Fruit fly (Drosophila melanogaster) whole organism, embryonic: ENCODE measurements around the gene Rbcn-3B.
A peak's percentile ranks its signal among the peaks of the same experiment; 100 is the strongest.

Experiments
- ATbp ChIP-seq: fragments of 200-800 bp; sonication (Bioruptor generic); optimal IDR thresholded peaks from 2 replicates; lab custom pipeline; 2017; ENCODE audit warnings: missing biosample characterization, mild to moderate bottlenecking, missing genetic modification characterization, missing genetic modification reagents
- Awh ChIP-seq: fragments of 200-800 bp; sonication (Bioruptor generic); IDR thresholded peaks from 2 replicates; pipeline ENCODE4, ENCODE4 v1.3.6; 2022; ENCODE audit warnings: missing biosample characterization, missing genetic modification characterization
- Bdp1 ChIP-seq: fragments of 200-800 bp; sonication (Bioruptor generic); optimal IDR thresholded peaks from 3 replicates; lab custom pipeline; 2016; ENCODE audit warnings: missing biosample characterization, missing genetic modification characterization
- CG10979 ChIP-seq: fragments of 200-800 bp; sonication (Bioruptor generic); optimal IDR thresholded peaks from 2 replicates; lab custom pipeline; 2018; ENCODE audit warnings: missing biosample characterization, mild to moderate bottlenecking, missing genetic modification characterization, moderate library complexity
- CG11085 ChIP-seq: fragments of 200-800 bp; sonication (Bioruptor generic); IDR thresholded peaks from 2 replicates; pipeline ENCODE4 v1.3.6; 2022; ENCODE audit warnings: missing biosample characterization, missing genetic modification characterization
- CG14965 ChIP-seq: fragments of 200-800 bp; sonication (Bioruptor generic); optimal IDR thresholded peaks from 2 replicates; lab custom pipeline; 2016; ENCODE audit warnings: missing biosample characterization, missing genetic modification characterization, borderline replicate concordance
- CG17186 ChIP-seq: fragments of 200-800 bp; sonication (Bioruptor generic); optimal IDR thresholded peaks from 3 replicates; lab custom pipeline; 2017; ENCODE audit warnings: missing biosample characterization, missing genetic modification reagents, missing genetic modification characterization
- CG17612 ChIP-seq: fragments of 200-800 bp; sonication (Bioruptor generic); IDR thresholded peaks from 2 replicates; pipeline ENCODE4 v1.3.6; 2022; ENCODE audit warnings: missing biosample characterization, missing genetic modification characterization
- CG1792 ChIP-seq: fragments of 200-800 bp; sonication (Bioruptor generic); optimal IDR thresholded peaks from 2 replicates; lab custom pipeline; 2016; ENCODE audit warnings: missing biosample characterization, missing genetic modification characterization
- CG30020 ChIP-seq: fragments of 200-800 bp; optimal IDR thresholded peaks from 2 replicates; lab custom pipeline; 2019; ENCODE audit warnings: missing biosample characterization, mild to moderate bottlenecking, missing genetic modification characterization, moderate library complexity
- CG4730 ChIP-seq: fragments of 200-800 bp; sonication (Bioruptor generic); IDR thresholded peaks from 2 replicates; pipeline ENCODE4 v1.3.6; 2022; ENCODE audit warnings: missing biosample characterization, missing genetic modification characterization
- CG4820 ChIP-seq: fragments of 200-800 bp; sonication (Bioruptor generic); optimal IDR thresholded peaks from 3 replicates; lab custom pipeline; 2016; ENCODE audit warnings: missing biosample characterization, missing genetic modification characterization
- CG7556 ChIP-seq: fragments of 200-800 bp; sonication (Bioruptor generic); optimal IDR thresholded peaks from 2 replicates; lab custom pipeline; 2017; ENCODE audit warnings: missing biosample characterization, mild to moderate bottlenecking, missing genetic modification characterization
- CrebB ChIP-seq: fragments of 200-800 bp; sonication (Bioruptor generic); optimal IDR thresholded peaks from 3 replicates; lab custom pipeline; 2018; ENCODE audit warnings: missing biosample characterization, mild to moderate bottlenecking, missing genetic modification characterization
- Dip3 ChIP-seq: fragments of 200-800 bp; sonication (Bioruptor generic); optimal IDR thresholded peaks from 3 replicates; lab custom pipeline; 2016; ENCODE audit warnings: missing biosample characterization, missing genetic modification characterization
- Fer3 ChIP-seq: fragments of 200-800 bp; sonication (Bioruptor generic); optimal IDR thresholded peaks from 2 replicates; lab custom pipeline; 2018; ENCODE audit warnings: missing biosample characterization, mild to moderate bottlenecking, missing genetic modification characterization, moderate library complexity
- HLH3B ChIP-seq: fragments of 200-800 bp; sonication (Bioruptor generic); IDR thresholded peaks from 2 replicates; pipeline ENCODE4 v1.3.6; 2022; ENCODE audit warnings: missing biosample characterization, missing genetic modification characterization
- HLH54F ChIP-seq: fragments of 200-800 bp; sonication (Bioruptor generic); optimal IDR thresholded peaks from 3 replicates; lab custom pipeline; 2016; ENCODE audit warnings: missing biosample characterization, missing genetic modification characterization
- HmgZ ChIP-seq: fragments of 200-800 bp; sonication (Bioruptor generic); optimal IDR thresholded peaks from 2 replicates; lab custom pipeline; 2018; ENCODE audit warnings: missing biosample characterization, mild to moderate bottlenecking, missing genetic modification characterization
- Mad ChIP-seq: fragments of 200-800 bp; sonication (Bioruptor generic); optimal IDR thresholded peaks from 2 replicates; lab custom pipeline; 2016; ENCODE audit warnings: missing biosample characterization, missing genetic modification characterization
- NFAT ChIP-seq: fragments of 200-800 bp; sonication (Bioruptor generic); IDR thresholded peaks from 2 replicates; pipeline ENCODE4 v1.3.6; 2022; ENCODE audit warnings: missing biosample characterization, missing genetic modification characterization
- Neu2 ChIP-seq: fragments of 200-800 bp; sonication (Bioruptor generic); optimal IDR thresholded peaks from 3 replicates; lab custom pipeline; 2016; ENCODE audit warnings: missing biosample characterization, missing genetic modification characterization, borderline replicate concordance
- Nf-YB ChIP-seq: fragments of 200-800 bp; sonication (Bioruptor generic); optimal IDR thresholded peaks from 3 replicates; lab custom pipeline; 2019; ENCODE audit warnings: missing biosample characterization, mild to moderate bottlenecking, missing genetic modification characterization, moderate library complexity
- Opbp ChIP-seq: fragments of 200-800 bp; sonication (Bioruptor generic); IDR thresholded peaks from 3 replicates; pipeline ENCODE4 v1.3.6; 2022; ENCODE audit warnings: missing biosample characterization, missing genetic modification characterization; ENCODE audit not compliant: partially characterized antibody
- Sin3A ChIP-seq: fragments of >200 bp; optimal IDR thresholded peaks from 2 replicates; lab custom pipeline; 2018
- Sox100B ChIP-seq: fragments of 200-800 bp; sonication (Bioruptor generic); optimal IDR thresholded peaks from 3 replicates; lab custom pipeline; 2018; ENCODE audit warnings: missing biosample characterization, mild to moderate bottlenecking, missing genetic modification characterization
- Sry-β ChIP-seq: fragments of 200-800 bp; sonication (Bioruptor generic); optimal IDR thresholded peaks from 2 replicates; lab custom pipeline; 2018; ENCODE audit warnings: missing biosample characterization, mild to moderate bottlenecking, missing genetic modification characterization, moderate library complexity
- Trl ChIP-seq, 3 experiments: fragments of >200 bp in 2 of 3; fragments of 200-800 bp in 1 of 3; sonication (Bioruptor generic) in 1 of 3; optimal IDR thresholded peaks; 2 replicates in 1 of 3; 3 replicates in 2 of 3; lab custom pipeline; 2016 to 2017; ENCODE audit warnings: missing biosample characterization in 1 of 3, missing genetic modification characterization in 1 of 3
- bcd ChIP-seq: fragments of 200-800 bp; sonication (Bioruptor generic); optimal IDR thresholded peaks from 2 replicates; lab custom pipeline; 2017; ENCODE audit warnings: missing biosample characterization, mild to moderate bottlenecking, missing genetic modification characterization
- bowl ChIP-seq: fragments of 200-800 bp; sonication (Bioruptor generic); IDR thresholded peaks from 2 replicates; pipeline ENCODE4 v1.3.6; 2022; ENCODE audit warnings: missing biosample characterization, missing genetic modification characterization
- chinmo ChIP-seq: fragments of 200-800 bp; sonication (Bioruptor generic); IDR thresholded peaks from 4 replicates; pipeline ENCODE4 v1.3.6; 2022; ENCODE audit warnings: missing biosample characterization, missing genetic modification characterization; ENCODE audit not compliant: partially characterized antibody
- crc ChIP-seq: fragments of 200-800 bp; sonication (Bioruptor generic); optimal IDR thresholded peaks from 2 replicates; lab custom pipeline; 2016; ENCODE audit warnings: missing biosample characterization, missing genetic modification characterization
- disco-r ChIP-seq: fragments of 200-800 bp; sonication (Bioruptor generic); optimal IDR thresholded peaks from 2 replicates; lab custom pipeline; 2016; ENCODE audit warnings: missing biosample characterization, missing genetic modification characterization
- fd64A ChIP-seq: fragments of 200-800 bp; sonication (Bioruptor generic); optimal IDR thresholded peaks from 3 replicates; lab custom pipeline; 2018; ENCODE audit warnings: missing biosample characterization, mild to moderate bottlenecking, missing genetic modification characterization
- fru ChIP-seq: fragments of >200 bp; optimal IDR thresholded peaks from 2 replicates; lab custom pipeline; 2017
- ftz-f1 ChIP-seq: fragments of 200-800 bp; sonication (Bioruptor generic); optimal IDR thresholded peaks from 2 replicates; lab custom pipeline; 2016; ENCODE audit warnings: missing biosample characterization, missing genetic modification characterization
- gfzf ChIP-seq: fragments of 200-800 bp; sonication (Bioruptor generic); optimal IDR thresholded peaks from 2 replicates; lab custom pipeline; 2016; ENCODE audit warnings: missing biosample characterization, mild to moderate bottlenecking, missing genetic modification characterization, moderate library complexity
- grn ChIP-seq: fragments of 200-800 bp; sonication (Bioruptor generic); optimal IDR thresholded peaks from 3 replicates; lab custom pipeline; 2017; ENCODE audit warnings: missing biosample characterization, missing genetic modification characterization
- hth ChIP-seq: fragments of >200 bp; optimal IDR thresholded peaks from 2 replicates; lab custom pipeline; 2017; ENCODE audit warnings: inconsistent platforms
- maf-S ChIP-seq: fragments of 200-800 bp; sonication (Bioruptor generic); optimal IDR thresholded peaks from 2 replicates; lab custom pipeline; 2016; ENCODE audit warnings: missing biosample characterization, missing genetic modification characterization
- nerfin-2 ChIP-seq: fragments of 200-800 bp; sonication (Bioruptor generic); IDR thresholded peaks from 2 replicates; pipeline ENCODE4 v1.3.6; 2022; ENCODE audit warnings: missing biosample characterization, missing genetic modification characterization; ENCODE audit not compliant: partially characterized antibody
- pho ChIP-seq: fragments of 200-800 bp; sonication (Bioruptor generic); optimal IDR thresholded peaks from 2 replicates; lab custom pipeline; 2016; ENCODE audit warnings: missing biosample characterization, missing genetic modification characterization
- phol ChIP-seq: fragments of 200-800 bp; sonication (Bioruptor generic); optimal IDR thresholded peaks from 3 replicates; lab custom pipeline; 2018; ENCODE audit warnings: missing biosample characterization, mild to moderate bottlenecking, missing genetic modification characterization, moderate library complexity
- schlank ChIP-seq: fragments of 200-800 bp; sonication (Bioruptor generic); optimal IDR thresholded peaks from 2 replicates; lab custom pipeline; 2018; ENCODE audit warnings: missing biosample characterization, mild to moderate bottlenecking, missing genetic modification characterization
- seq ChIP-seq: fragments of 200-800 bp; sonication (Bioruptor generic); IDR thresholded peaks from 2 replicates; pipeline ENCODE4 v1.3.6; 2022; ENCODE audit warnings: missing biosample characterization, missing genetic modification characterization
- slbo ChIP-seq: fragments of 200-800 bp; sonication (Bioruptor generic); IDR thresholded peaks from 2 replicates; pipeline ENCODE4 v1.3.6; 2022; ENCODE audit warnings: missing biosample characterization, missing genetic modification characterization
- tup ChIP-seq: fragments of 200-800 bp; sonication (Bioruptor generic); optimal IDR thresholded peaks from 2 replicates; lab custom pipeline; 2016; ENCODE audit warnings: missing biosample characterization, mild to moderate bottlenecking, missing genetic modification characterization, moderate library complexity
- tx ChIP-seq: fragments of 200-800 bp; sonication (Bioruptor generic); optimal IDR thresholded peaks from 2 replicates; lab custom pipeline; 2016; ENCODE audit warnings: missing biosample characterization, missing genetic modification characterization
- vnd ChIP-seq: fragments of 200-800 bp; sonication (Bioruptor generic); IDR thresholded peaks from 3 replicates; pipeline ENCODE4 v1.3.6; 2022; ENCODE audit warnings: missing biosample characterization, missing genetic modification characterization; ENCODE audit not compliant: partially characterized antibody
- zfh1 ChIP-seq: fragments of 200-800 bp; sonication (Bioruptor generic); IDR thresholded peaks from 3 replicates; pipeline ENCODE4 v1.3.6; 2022; ENCODE audit warnings: missing biosample characterization, missing genetic modification characterization

The Rbcn-3B gene

dm6 chrX:1879606-1880110 lies 29.1 kb upstream of the Rbcn-3B start, which contains the start of gene CG14818 (continued):
- TF ChIP-seq bcd (GFP tag; lab: Kevin White, UChicago), result peak; percentile 48
- TF ChIP-seq zfh1 (GFP tag; lab: Robert Waterston, UW), result peak; percentile 77; the same call in 2 of the 3 replicates
- 0 out of 2 replicates have a peak, but pooled peaks have one; percentile 39 for TF ChIP-seq CG11085 (GFP tag; lab: Robert Waterston, UW)
- TF ChIP-seq Sin3A (lab: Kevin White, UChicago), result no peak
- no peak for TF ChIP-seq grn
- peak; percentile 41 for TF ChIP-seq pho (GFP tag; lab: Kevin White, UChicago)
- TF ChIP-seq Bdp1, result peak; percentile 47
- TF ChIP-seq HmgZ (tag; lab: Kevin White, UChicago), result peak; percentile 60
- peak; percentile 59 for TF ChIP-seq maf-S (GFP tag; lab: Kevin White, UChicago)
- peak; percentile 18 for TF ChIP-seq disco-r (GFP tag; lab: Kevin White, UChicago)
- TF ChIP-seq CG14965, result no peak
- TF ChIP-seq fd64A, result no peak
- no peak for TF ChIP-seq tup (GFP tag; lab: Kevin White, UChicago)
- TF ChIP-seq hth (lab: Kevin White, UChicago), result no peak
- TF ChIP-seq Dip3 (GFP tag; lab: Kevin White, UChicago), result peak; percentile 47
- TF ChIP-seq nerfin-2 (GFP tag; lab: Robert Waterston, UW), result peak; percentile 55
- peak; percentile 79 for TF ChIP-seq Nf-YB (GFP tag; lab: Kevin White, UChicago)
- TF ChIP-seq fru (lab: Kevin White, UChicago), result no peak
- TF ChIP-seq schlank (tag; lab: Kevin White, UChicago), result peak; percentile 42
- peak; percentile 50 for TF ChIP-seq crc
- peak; percentile 24 for TF ChIP-seq tx (GFP tag; lab: Kevin White, UChicago)
- peak; percentile 38; the same call in 1 of the 2 replicates for TF ChIP-seq bowl (GFP tag; lab: Robert Waterston, UW)
- TF ChIP-seq CG17186 (GFP tag; lab: Kevin White, UChicago), result no peak
- no peak for TF ChIP-seq Sox100B
- TF ChIP-seq CG30020 (tag; lab: Kevin White, UChicago), result no peak
- no peak for TF ChIP-seq ATbp (GFP tag; lab: Kevin White, UChicago)
- peak; percentile 71; the same call in 1 of the 4 replicates for TF ChIP-seq chinmo (GFP tag; lab: Robert Waterston, UW)
- TF ChIP-seq vnd (GFP tag; lab: Robert Waterston, UW), result peak; percentile 84
- TF ChIP-seq gfzf (GFP tag; lab: Kevin White, UChicago), result peak; percentile 1
- peak; percentile 46; the same call in 1 of the 2 replicates for TF ChIP-seq NFAT (GFP tag; lab: Robert Waterston, UW)
- peak; percentile 66 for TF ChIP-seq HLH3B (GFP tag; lab: Robert Waterston, UW)
- TF ChIP-seq Mad (GFP tag; lab: Kevin White, UChicago), result peak; percentile 53
- TF ChIP-seq CG10979 (tag; lab: Kevin White, UChicago), result peak; percentile 37
- no peak for TF ChIP-seq seq
- 0 out of 2 replicates have a peak, but pooled peaks have one; percentile 17 for TF ChIP-seq CG17612 (GFP tag; lab: Robert Waterston, UW)
- TF ChIP-seq slbo (GFP tag; lab: Robert Waterston, UW), result peak; percentile 77
- no peak for TF ChIP-seq CrebB (tag; lab: Kevin White, UChicago)
- peak; percentile 26; the same call in 1 of the 2 replicates for TF ChIP-seq CG4730 (GFP tag; lab: Robert Waterston, UW)
- TF ChIP-seq HLH54F (GFP tag; lab: Kevin White, UChicago), result peak; percentile 44
- peak; percentile 79 for TF ChIP-seq Opbp (GFP tag; lab: Robert Waterston, UW)
- TF ChIP-seq CG1792 (GFP tag; lab: Kevin White, UChicago), result peak; percentile 27
- no peak for TF ChIP-seq Awh
- TF ChIP-seq Sry-β, result peak; percentile 24
- TF ChIP-seq Neu2 (GFP tag; lab: Kevin White, UChicago), result no peak
- TF ChIP-seq CG7556 (GFP tag; lab: Kevin White, UChicago), result peak; percentile 15
- peak; percentile 63 for TF ChIP-seq phol (tag; lab: Kevin White, UChicago)
- TF ChIP-seq ftz-f1 (GFP tag; lab: Kevin White, UChicago), result no peak
- TF ChIP-seq CG4820 (GFP tag; lab: Kevin White, UChicago), result peak; percentile 51
- TF ChIP-seq Trl (optimal IDR thresholded peaks at IDR 0.05; lab: Kevin White, UChicago), result no peak
- TF ChIP-seq Trl (GFP tag; optimal IDR thresholded peaks at IDR 0.05; lab: Kevin White, UChicago), result peak; percentile 69
- peak; percentile 70 for TF ChIP-seq Fer3 (tag; lab: Kevin White, UChicago)
